Worm (Caenorhabditis elegans) whole organism, L2 larva: ENCODE results near the gene mrpl-50.

Experiments
- C34F6.9 ChIP-seq: fragments of 150-350 bp; optimal IDR thresholded peaks from 2 replicates; lab custom pipeline; 2014; ENCODE audit warnings: missing biosample characterization, missing genetic modification characterization
- F13H6.1 ChIP-seq: sonication (generic microtip); optimal IDR thresholded peaks from 2 replicates; lab custom pipeline; 2016; ENCODE audit warnings: missing genetic modification characterization, missing compliant biosample characterization
- R02D3.7 ChIP-seq: fragments of 150-350 bp; optimal IDR thresholded peaks from 2 replicates; lab custom pipeline; 2014; ENCODE audit warnings: missing biosample characterization, missing genetic modification characterization
- Y55F3AM.14 ChIP-seq: fragments of 200-800 bp; sonication (Bioruptor generic); optimal IDR thresholded peaks from 2 replicates; lab custom pipeline; 2018; ENCODE audit warnings: mild to moderate bottlenecking, missing genetic modification characterization, missing compliant biosample characterization
- aly-2 ChIP-seq: fragments of 150-350 bp; optimal IDR thresholded peaks from 2 replicates; lab custom pipeline; 2014; ENCODE audit warnings: missing biosample characterization, missing genetic modification characterization
- ama-1 ChIP-seq: fragments of 150-350 bp; optimal IDR thresholded peaks from 2 replicates; lab custom pipeline; 2018; ENCODE audit warnings: inconsistent platforms
- blmp-1 ChIP-seq: sonication (generic microtip); optimal IDR thresholded peaks from 2 replicates; lab custom pipeline; 2017; ENCODE audit warnings: missing genetic modification characterization, mild to moderate bottlenecking, missing compliant biosample characterization, antibody characterized with exemption, moderate library complexity; ENCODE audit not compliant: insufficient read depth
- ceh-16 ChIP-seq: fragments of 150-350 bp; optimal IDR thresholded peaks from 2 replicates; lab custom pipeline; 2014; ENCODE audit warnings: missing biosample characterization, missing genetic modification characterization
- ceh-82 ChIP-seq: fragments of 150-350 bp; optimal IDR thresholded peaks from 2 replicates; lab custom pipeline; 2014; ENCODE audit warnings: missing biosample characterization, missing genetic modification characterization
- crh-2 ChIP-seq: sonication (generic microtip); optimal IDR thresholded peaks from 2 replicates; lab custom pipeline; 2017; ENCODE audit warnings: missing biosample characterization, missing genetic modification characterization
- dmd-4 ChIP-seq: sonication (generic microtip); optimal IDR thresholded peaks from 2 replicates; lab custom pipeline; 2017; ENCODE audit warnings: missing biosample characterization, missing genetic modification characterization
- egl-27 ChIP-seq: sonication (generic microtip); optimal IDR thresholded peaks from 3 replicates; lab custom pipeline; 2017; ENCODE audit warnings: missing biosample characterization, missing genetic modification reagents, missing genetic modification characterization
- elt-3 ChIP-seq: sonication (generic microtip); optimal IDR thresholded peaks from 2 replicates; lab custom pipeline; 2017; ENCODE audit warnings: missing biosample characterization, missing genetic modification characterization
- fos-1 ChIP-seq: fragments of 150-350 bp; optimal IDR thresholded peaks from 2 replicates; lab custom pipeline; 2014; ENCODE audit warnings: missing biosample characterization, missing genetic modification characterization
- gmeb-1 ChIP-seq: fragments of 150-350 bp; optimal IDR thresholded peaks from 2 replicates; lab custom pipeline; 2014; ENCODE audit warnings: missing biosample characterization, missing genetic modification characterization
- lin-11 ChIP-seq: fragments of 150-350 bp; sonication (generic microtip); optimal IDR thresholded peaks from 2 replicates; lab custom pipeline; 2014; ENCODE audit warnings: missing biosample characterization, missing genetic modification characterization, inconsistent platforms, mixed read lengths
- lin-13 ChIP-seq: fragments of 150-350 bp; optimal IDR thresholded peaks from 2 replicates; lab custom pipeline; 2014; ENCODE audit warnings: missing biosample characterization, missing genetic modification reagents, missing genetic modification characterization
- lin-39 ChIP-seq: fragments of 150-350 bp; optimal IDR thresholded peaks from 2 replicates; lab custom pipeline; 2014; ENCODE audit warnings: missing biosample characterization, missing genetic modification reagents, missing genetic modification characterization
- lsy-2 ChIP-seq, 2 experiments: fragments of 150-350 bp in 1 of 2; sonication (generic microtip) in 1 of 2; optimal IDR thresholded peaks; 2 replicates each; lab custom pipeline; 2014 to 2017; ENCODE audit warnings: missing biosample characterization in 2 of 2, missing genetic modification characterization in 2 of 2
- mab-5 ChIP-seq: fragments of 150-350 bp; optimal IDR thresholded peaks from 2 replicates; lab custom pipeline; 2014; ENCODE audit warnings: missing biosample characterization, missing genetic modification characterization
- mbf-1 ChIP-seq: sonication (generic microtip); optimal IDR thresholded peaks from 2 replicates; lab custom pipeline; 2017; ENCODE audit warnings: missing biosample characterization, missing genetic modification characterization
- mdl-1 ChIP-seq, 2 experiments: fragments of 150-350 bp in 1 of 2; sonication (generic microtip) in 1 of 2; optimal IDR thresholded peaks; 2 replicates each; lab custom pipeline; 2017; ENCODE audit warnings: missing biosample characterization in 2 of 2, missing genetic modification characterization in 2 of 2
- nhr-10 ChIP-seq: sonication (generic microtip); optimal IDR thresholded peaks from 2 replicates; lab custom pipeline; 2017; ENCODE audit warnings: missing biosample characterization, missing genetic modification characterization
- nhr-12 ChIP-seq: fragments of 150-350 bp; optimal IDR thresholded peaks from 2 replicates; lab custom pipeline; 2014; ENCODE audit warnings: missing biosample characterization, missing genetic modification characterization
- nhr-129 ChIP-seq: fragments of 150-350 bp; optimal IDR thresholded peaks from 2 replicates; lab custom pipeline; 2014; ENCODE audit warnings: missing biosample characterization, missing genetic modification characterization
- nhr-21 ChIP-seq: fragments of 150-350 bp; optimal IDR thresholded peaks from 2 replicates; lab custom pipeline; 2014; ENCODE audit warnings: missing biosample characterization, missing genetic modification characterization
- nhr-23 ChIP-seq: fragments of 150-350 bp; optimal IDR thresholded peaks from 2 replicates; lab custom pipeline; 2014; ENCODE audit warnings: missing biosample characterization, missing genetic modification reagents, missing genetic modification characterization
- nhr-237 ChIP-seq: fragments of 150-350 bp; optimal IDR thresholded peaks from 2 replicates; lab custom pipeline; 2014; ENCODE audit warnings: missing biosample characterization, missing genetic modification characterization
- nhr-6 ChIP-seq: fragments of 150-350 bp; optimal IDR thresholded peaks from 2 replicates; lab custom pipeline; 2014; ENCODE audit warnings: missing biosample characterization, missing genetic modification characterization
- nhr-77 ChIP-seq: fragments of 150-350 bp; optimal IDR thresholded peaks from 2 replicates; lab custom pipeline; 2014; ENCODE audit warnings: missing biosample characterization, missing genetic modification characterization
- peb-1 ChIP-seq: fragments of 150-350 bp; optimal IDR thresholded peaks from 2 replicates; lab custom pipeline; 2014; ENCODE audit warnings: missing biosample characterization, missing genetic modification characterization
- sem-4 ChIP-seq: fragments of 150-350 bp; optimal IDR thresholded peaks from 2 replicates; lab custom pipeline; 2014; ENCODE audit warnings: missing biosample characterization, missing genetic modification reagents, missing genetic modification characterization
- skn-1 ChIP-seq: sonication (generic microtip); optimal IDR thresholded peaks from 2 replicates; lab custom pipeline; 2017; ENCODE audit warnings: missing biosample characterization, missing genetic modification characterization
- sma-3 ChIP-seq: sonication (generic microtip); optimal IDR thresholded peaks from 2 replicates; lab custom pipeline; 2016; ENCODE audit warnings: missing genetic modification reagents, missing genetic modification characterization, missing compliant biosample characterization
- sma-9 ChIP-seq, 2 experiments: fragments of 150-350 bp in 1 of 2; sonication (generic microtip) in 1 of 2; optimal IDR thresholded peaks; 2 replicates each; lab custom pipeline; 2014 to 2016; ENCODE audit warnings: missing genetic modification characterization in 2 of 2, mild to moderate bottlenecking in 1 of 2, missing biosample characterization in 1 of 2, missing compliant biosample characterization in 1 of 2, missing genetic modification reagents in 1 of 2, moderate library complexity in 1 of 2
- snpc-4 ChIP-seq: fragments of 150-350 bp; optimal IDR thresholded peaks from 2 replicates; lab custom pipeline; 2014; ENCODE audit warnings: missing biosample characterization, missing genetic modification characterization
- unc-39 ChIP-seq: fragments of 150-350 bp; optimal IDR thresholded peaks from 2 replicates; lab custom pipeline; 2014; ENCODE audit warnings: missing biosample characterization, missing genetic modification characterization
- unc-55 ChIP-seq: fragments of 150-350 bp; sonication (generic microtip); optimal IDR thresholded peaks from 3 replicates; lab custom pipeline; 2014; ENCODE audit warnings: missing biosample characterization, missing genetic modification reagents, missing genetic modification characterization
- unc-62 ChIP-seq: fragments of 150-350 bp; optimal IDR thresholded peaks from 2 replicates; lab custom pipeline; 2014; ENCODE audit warnings: missing biosample characterization, missing genetic modification reagents, missing genetic modification characterization
- zag-1 ChIP-seq: fragments of 150-350 bp; optimal IDR thresholded peaks from 2 replicates; lab custom pipeline; 2014; ENCODE audit warnings: missing biosample characterization, missing genetic modification characterization
- ztf-1 ChIP-seq: fragments of 200-800 bp; sonication (Bioruptor generic); conservative IDR thresholded peaks from 2 replicates; pipeline ENCODE4 v1.3.6; 2022; ENCODE audit warnings: missing genetic modification characterization, missing compliant biosample characterization
- ztf-11 ChIP-seq: sonication (generic microtip); optimal IDR thresholded peaks from 2 replicates; lab custom pipeline; 2017; ENCODE audit warnings: missing biosample characterization, missing genetic modification characterization
- ztf-4 ChIP-seq: fragments of 150-350 bp; optimal IDR thresholded peaks from 2 replicates; lab custom pipeline; 2014; ENCODE audit warnings: missing biosample characterization, missing genetic modification characterization

Gene mrpl-50

DNA sequence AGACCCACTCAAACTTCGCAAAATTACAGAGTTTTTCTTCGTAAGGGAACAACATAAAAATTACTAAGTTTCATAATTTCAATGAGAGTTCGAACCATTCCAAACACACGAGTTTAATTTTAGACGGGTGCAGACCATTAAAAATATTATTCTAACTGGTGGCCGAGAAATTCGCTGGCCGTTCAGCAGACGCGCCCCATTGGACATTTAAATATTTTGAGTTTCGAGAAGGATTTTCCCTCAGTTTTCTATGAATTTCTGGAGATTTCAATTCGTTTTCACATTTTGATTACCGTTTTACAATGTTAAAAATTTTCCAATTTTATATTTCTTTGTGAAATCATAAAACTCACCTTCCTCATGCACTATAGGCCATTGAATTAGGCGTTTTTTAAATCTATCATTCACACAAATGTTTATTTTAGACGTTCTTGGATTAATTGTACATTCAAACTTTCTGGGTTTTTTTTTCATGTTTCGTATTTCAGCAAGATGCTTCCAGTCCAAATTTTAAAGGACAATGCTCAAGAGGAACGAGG lies 2.3 kb upstream of the mrpl-50 start, which contains the start of gene cct-2:
Gene cct-2, plus strand, starts transcription at position 489 of the 539 bp plus-strand sequence.
- TF ChIP-seq ztf-4 (tag; lab: Kevin White, UChicago) (peak; percentile 15), skn-1 (tag; lab: Kevin White, UChicago) (no peak), fos-1 (tag; lab: Kevin White, UChicago) (peak; percentile 38), blmp-1 (tag; lab: Kevin White, UChicago) (no peak), egl-27 (no peak), lin-39 (no peak), nhr-237 (tag; lab: Kevin White, UChicago) (no peak), mbf-1 (tag; lab: Kevin White, UChicago) (no peak), nhr-6 (no peak), unc-55 (GFP tag; lab: Kevin White, UChicago) (peak; percentile 64), ztf-11 (no peak), Y55F3AM.14 (GFP tag; lab: Kevin White, UChicago) (no peak), lin-13 (GFP tag; lab: Kevin White, UChicago) (peak; percentile 38), R02D3.7 (tag; lab: Kevin White, UChicago) (no peak), gmeb-1 (tag; lab: Kevin White, UChicago) (peak; percentile 5), sma-3 (GFP tag; lab: Kevin White, UChicago) (peak; percentile 30), lsy-2 (tag; optimal IDR thresholded peaks at IDR 0.05; lab: Kevin White, UChicago) (peak in 1 of 2 experiments; percentile 64), nhr-77 (tag; lab: Kevin White, UChicago) (no peak), aly-2 (no peak), mab-5 (tag; lab: Kevin White, UChicago) (no peak), F13H6.1 (tag; lab: Kevin White, UChicago) (no peak), crh-2 (tag; lab: Kevin White, UChicago) (peak; percentile 17), sma-9 (GFP tag; optimal IDR thresholded peaks at IDR 0.05; lab: Kevin White, UChicago) (no peak), sma-9 (tag; optimal IDR thresholded peaks at IDR 0.05; lab: Kevin White, UChicago) (no peak), elt-3 (tag; lab: Kevin White, UChicago) (no peak), C34F6.9 (tag; lab: Kevin White, UChicago) (peak; percentile 73), nhr-12 (tag; lab: Kevin White, UChicago) (no peak), unc-39 (tag; lab: Kevin White, UChicago) (no peak)

DNA sequence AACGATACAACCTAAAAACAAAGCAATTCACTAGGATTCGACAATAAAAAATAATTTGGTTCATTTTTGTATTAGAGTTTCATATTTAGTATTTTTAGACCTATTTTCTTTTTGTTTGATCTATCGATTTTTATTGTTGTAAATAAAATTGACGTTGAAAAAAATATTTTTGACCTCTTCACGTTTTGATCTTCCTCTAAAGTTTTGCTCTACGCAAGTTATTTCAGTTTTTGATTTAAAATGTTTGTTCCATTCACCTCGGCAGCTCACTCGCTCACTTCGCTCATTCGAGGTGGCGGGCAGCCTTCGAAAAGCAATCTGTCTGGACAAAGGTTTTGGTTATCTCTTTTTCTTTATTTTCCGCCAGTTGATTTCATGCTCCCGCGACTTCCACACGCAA lies 1.1 kb downstream of the mrpl-50 start, which contains the start of gene enol-1:
Gene enol-1, plus strand, starts transcription at position 235 of the 400 bp plus-strand sequence.
- no peak for TF ChIP-seq lin-39
- no peak for TF ChIP-seq F13H6.1 (tag; lab: Kevin White, UChicago)
- no peak for TF ChIP-seq nhr-23
- TF ChIP-seq ztf-4 (tag; lab: Kevin White, UChicago), result no peak
- TF ChIP-seq sma-9 (GFP tag; optimal IDR thresholded peaks at IDR 0.05; lab: Kevin White, UChicago), result no peak
- TF ChIP-seq sma-9 (tag; optimal IDR thresholded peaks at IDR 0.05; lab: Kevin White, UChicago), result no peak
- TF ChIP-seq R02D3.7 (tag; lab: Kevin White, UChicago), result no peak
- no peak for TF ChIP-seq blmp-1 (tag; lab: Kevin White, UChicago)
- TF ChIP-seq mbf-1 (tag; lab: Kevin White, UChicago), result no peak
- TF ChIP-seq mdl-1 (tag; optimal IDR thresholded peaks at IDR 0.05; lab: Kevin White, UChicago), result no peak
- TF ChIP-seq ceh-82 (tag; lab: Kevin White, UChicago), result no peak
- TF ChIP-seq peb-1, result no peak
- TF ChIP-seq, all 48 proteins: peak for 0

DNA sequence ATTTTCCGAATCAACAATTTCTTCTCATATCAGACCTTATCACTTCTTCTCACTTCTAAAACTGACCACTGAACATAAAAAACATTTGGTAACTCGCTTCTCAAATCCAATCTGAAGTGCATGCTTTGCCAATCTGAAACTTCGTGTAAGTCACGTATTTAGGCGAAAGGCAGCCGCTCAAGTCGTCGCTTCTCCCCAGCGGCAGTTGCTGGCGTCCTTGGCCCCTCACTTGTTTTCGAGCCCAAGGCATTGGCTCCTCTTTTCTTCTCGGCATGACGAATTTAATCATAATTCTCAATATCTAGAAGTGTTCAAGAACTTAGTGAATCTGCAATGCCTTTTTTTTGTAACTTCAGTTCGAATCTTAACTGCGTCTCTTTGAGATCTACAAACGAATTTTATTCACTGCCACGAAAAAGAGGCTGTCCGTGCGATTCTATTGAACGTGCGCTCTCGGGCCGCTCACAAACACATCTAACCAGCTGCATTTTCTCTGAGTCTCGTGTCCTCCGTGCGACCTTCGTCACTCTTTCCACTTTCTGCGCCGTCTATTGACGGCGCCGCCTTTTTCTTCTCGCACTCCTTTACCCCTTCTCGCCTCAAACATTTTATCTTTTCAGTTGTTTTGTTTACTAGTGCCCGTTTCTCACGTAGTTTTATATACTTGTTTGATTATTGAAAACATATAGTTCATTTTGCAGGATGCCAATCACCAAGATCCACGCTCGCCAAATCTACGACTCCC lies 1.9 kb downstream of the mrpl-50 start:
- no peak for TF ChIP-seq peb-1
- TF ChIP-seq sem-4, result no peak
- peak; percentile 28 for TF ChIP-seq fos-1 (tag; lab: Kevin White, UChicago)
- TF ChIP-seq zag-1, result no peak
- TF ChIP-seq ceh-16, result no peak
- no peak for TF ChIP-seq nhr-10 (tag; lab: Kevin White, UChicago)
- no peak for TF ChIP-seq snpc-4 (tag; lab: Kevin White, UChicago)
- TF ChIP-seq ama-1 (lab: Kevin White, UChicago), result peak; percentile 71
- TF ChIP-seq nhr-21 (tag; lab: Kevin White, UChicago), result no peak
- no peak for TF ChIP-seq mbf-1 (tag; lab: Kevin White, UChicago)
- TF ChIP-seq unc-39 (tag; lab: Kevin White, UChicago), result no peak
- peak; percentile 10 for TF ChIP-seq nhr-129 (tag; lab: Kevin White, UChicago)
- TF ChIP-seq lsy-2 (tag; optimal IDR thresholded peaks at IDR 0.05; lab: Kevin White, UChicago), result peak in 1 of 2 experiments; percentile 20
- TF ChIP-seq skn-1 (tag; lab: Kevin White, UChicago), result no peak
- TF ChIP-seq gmeb-1 (tag; lab: Kevin White, UChicago), result no peak
- TF ChIP-seq lin-39, result no peak
- no peak for TF ChIP-seq ztf-1 (GFP tag; lab: Robert Waterston, UW)
- no peak for TF ChIP-seq ceh-82 (tag; lab: Kevin White, UChicago)
- TF ChIP-seq nhr-237 (tag; lab: Kevin White, UChicago), result no peak
- TF ChIP-seq unc-62 (GFP tag; lab: Kevin White, UChicago), result no peak
- no peak for TF ChIP-seq aly-2
- TF ChIP-seq Y55F3AM.14 (GFP tag; lab: Kevin White, UChicago), result no peak
- no peak for TF ChIP-seq nhr-23
- TF ChIP-seq lin-13 (GFP tag; lab: Kevin White, UChicago), result no peak
- TF ChIP-seq lin-11 (tag; lab: Kevin White, UChicago), result no peak
- TF ChIP-seq unc-55 (GFP tag; lab: Kevin White, UChicago), result no peak
- no peak for TF ChIP-seq mdl-1 (tag; optimal IDR thresholded peaks at IDR 0.05; lab: Kevin White, UChicago)
- TF ChIP-seq sma-3 (GFP tag; lab: Kevin White, UChicago), result no peak
- no peak for TF ChIP-seq egl-27
- no peak for TF ChIP-seq dmd-4 (tag; lab: Kevin White, UChicago)
- TF ChIP-seq C34F6.9 (tag; lab: Kevin White, UChicago), result peak; percentile 10
- TF ChIP-seq R02D3.7 (tag; lab: Kevin White, UChicago), result no peak
- no peak for TF ChIP-seq elt-3 (tag; lab: Kevin White, UChicago)
